Fruit fly (Drosophila melanogaster): ENCODE data around the gene CG14238.

CG14238 gene

dm6 chr3R:26489456-26489855 lies 31.4 kb downstream of the CG14238 start:
- TF ChIP-seq CG8159 (tag; optimal IDR thresholded peaks at IDR 0.05) (peak; percentile 88), Snoo (tag; optimal IDR thresholded peaks at IDR 0.05) (peak; percentile 64), CG12605 (GFP tag; IDR thresholded peaks at IDR 0.05) (peak; percentile 79), CG17806 (tag; optimal IDR thresholded peaks at IDR 0.05) (peak; percentile 87), fd96Ca (GFP tag; IDR thresholded peaks at IDR 0.05) (peak; percentile 69; the same call in 2 of the 3 replicates), CG14655 (GFP tag; optimal IDR thresholded peaks at IDR 0.05) (peak; percentile 81), CG10348 (GFP tag; IDR thresholded peaks at IDR 0.05) (no peak), Pif1A (GFP tag; optimal IDR thresholded peaks at IDR 0.05) (peak; percentile 75), rn (GFP tag; IDR thresholded peaks at IDR 0.05) (peak; percentile 62; the same call in 1 of the 2 replicates), CG4496 (GFP tag; IDR thresholded peaks at IDR 0.05) (peak; percentile 82), CG15710 (tag; optimal IDR thresholded peaks at IDR 0.05) (peak; percentile 82), CG32121 (GFP tag; IDR thresholded peaks at IDR 0.05) (peak; percentile 60), CG13204 (GFP tag; optimal IDR thresholded peaks at IDR 0.05) (peak; percentile 65), EcR (GFP tag; optimal IDR thresholded peaks at IDR 0.05) (peak; percentile 22), D1 (tag; optimal IDR thresholded peaks at IDR 0.05) (peak; percentile 46), Pif1B (GFP tag; optimal IDR thresholded peaks at IDR 0.05) (peak; percentile 60), Ets98B (GFP tag; IDR thresholded peaks at IDR 0.05) (peak; percentile 73), gl (tag; optimal IDR thresholded peaks at IDR 0.05) (peak; percentile 73), CG8301 (tag; optimal IDR thresholded peaks at IDR 0.05) (peak; percentile 81), CG34367 (tag; optimal IDR thresholded peaks at IDR 0.05) (peak; percentile 81), CG9948 (tag; optimal IDR thresholded peaks at IDR 0.05) (peak; percentile 82)

- TF ChIP-seq CG17806 (tag; optimal IDR thresholded peaks at IDR 0.05) (peak; percentile 49), CG12605 (GFP tag; IDR thresholded peaks at IDR 0.05) (peak; percentile 37; the same call in 1 of the 2 replicates), CG9948 (tag; optimal IDR thresholded peaks at IDR 0.05) (peak; percentile 31), Ets98B (GFP tag; IDR thresholded peaks at IDR 0.05) (0 out of 2 replicates have a peak, but pooled peaks have one; percentile 10), CG8301 (tag; optimal IDR thresholded peaks at IDR 0.05) (peak; percentile 41), EcR (GFP tag; optimal IDR thresholded peaks at IDR 0.05) (no peak), CG10348 (GFP tag; IDR thresholded peaks at IDR 0.05) (no peak), Pif1A (GFP tag; optimal IDR thresholded peaks at IDR 0.05) (peak; percentile 12), CG8159 (tag; optimal IDR thresholded peaks at IDR 0.05) (peak; percentile 61), fd96Ca (GFP tag; IDR thresholded peaks at IDR 0.05) (no peak), CG14655 (GFP tag; optimal IDR thresholded peaks at IDR 0.05) (peak; percentile 43), CG15710 (tag; optimal IDR thresholded peaks at IDR 0.05) (peak; percentile 38), Snoo (tag; optimal IDR thresholded peaks at IDR 0.05) (no peak), CG4496 (GFP tag; IDR thresholded peaks at IDR 0.05) (peak; percentile 52; the same call in 1 of the 3 replicates)
Observed at dm6 chr3R:26494247-26494646, 36.2 kb downstream of the CG14238 start.

dm6 chr3R:26496356-26496755 lies 38.3 kb downstream of the CG14238 start:
- TF ChIP-seq Pif1A (GFP tag; optimal IDR thresholded peaks at IDR 0.05) (no peak), CG32121 (GFP tag; IDR thresholded peaks at IDR 0.05) (peak; percentile 88), Ets98B (GFP tag; IDR thresholded peaks at IDR 0.05) (peak; percentile 81), CG14655 (GFP tag; optimal IDR thresholded peaks at IDR 0.05) (peak; percentile 81), EcR (GFP tag; optimal IDR thresholded peaks at IDR 0.05) (peak; percentile 24), Pif1B (GFP tag; optimal IDR thresholded peaks at IDR 0.05) (no peak), CG9948 (tag; optimal IDR thresholded peaks at IDR 0.05) (peak; percentile 42), Snoo (tag; optimal IDR thresholded peaks at IDR 0.05) (no peak), CG4496 (GFP tag; IDR thresholded peaks at IDR 0.05) (peak; percentile 91), CG12605 (GFP tag; IDR thresholded peaks at IDR 0.05) (peak; percentile 75), rn (GFP tag; IDR thresholded peaks at IDR 0.05) (peak; percentile 62), CG17806 (tag; optimal IDR thresholded peaks at IDR 0.05) (peak; percentile 62), CG10348 (GFP tag; IDR thresholded peaks at IDR 0.05) (0 out of 2 replicates have a peak, but pooled peaks have one; percentile 34), CG8159 (tag; optimal IDR thresholded peaks at IDR 0.05) (peak; percentile 69), CG13204 (GFP tag; optimal IDR thresholded peaks at IDR 0.05) (peak; percentile 32), CG15710 (tag; optimal IDR thresholded peaks at IDR 0.05) (peak; percentile 33), gl (tag; optimal IDR thresholded peaks at IDR 0.05) (no peak), D1 (tag; optimal IDR thresholded peaks at IDR 0.05) (no peak), fd96Ca (GFP tag; IDR thresholded peaks at IDR 0.05) (peak; percentile 82), CG8301 (tag; optimal IDR thresholded peaks at IDR 0.05) (peak; percentile 82), CG34367 (tag; optimal IDR thresholded peaks at IDR 0.05) (no peak)

- no peak for TF ChIP-seq D1 (tag; optimal IDR thresholded peaks at IDR 0.05)
- TF ChIP-seq CG9948 (tag; optimal IDR thresholded peaks at IDR 0.05): peak; percentile 68
- TF ChIP-seq CG34367 (tag; optimal IDR thresholded peaks at IDR 0.05): peak; percentile 57
- TF ChIP-seq Pif1B (GFP tag; optimal IDR thresholded peaks at IDR 0.05): peak; percentile 37
- TF ChIP-seq EcR (GFP tag; optimal IDR thresholded peaks at IDR 0.05): no peak
- TF ChIP-seq gl (tag; optimal IDR thresholded peaks at IDR 0.05): peak; percentile 54
- TF ChIP-seq CG8301 (tag; optimal IDR thresholded peaks at IDR 0.05): peak; percentile 35
- peak; percentile 76 for TF ChIP-seq CG15710 (tag; optimal IDR thresholded peaks at IDR 0.05)
- TF ChIP-seq CG10348 (GFP tag; IDR thresholded peaks at IDR 0.05): no peak
- TF ChIP-seq CG12605 (GFP tag; IDR thresholded peaks at IDR 0.05): no peak
- peak; percentile 43; the same call in 1 of the 3 replicates for TF ChIP-seq CG4496 (GFP tag; IDR thresholded peaks at IDR 0.05)
- no peak for TF ChIP-seq fd96Ca (GFP tag; IDR thresholded peaks at IDR 0.05)
- TF ChIP-seq Pif1A (GFP tag; optimal IDR thresholded peaks at IDR 0.05): peak; percentile 61
- TF ChIP-seq Ets98B (GFP tag; IDR thresholded peaks at IDR 0.05): no peak
- TF ChIP-seq CG13204 (GFP tag; optimal IDR thresholded peaks at IDR 0.05): peak; percentile 65
- TF ChIP-seq Snoo (tag; optimal IDR thresholded peaks at IDR 0.05): peak; percentile 61
- TF ChIP-seq CG8159 (tag; optimal IDR thresholded peaks at IDR 0.05): peak; percentile 81
- TF ChIP-seq CG17806 (tag; optimal IDR thresholded peaks at IDR 0.05): peak; percentile 58
- no peak for TF ChIP-seq CG32121 (GFP tag; IDR thresholded peaks at IDR 0.05)
- TF ChIP-seq rn (GFP tag; IDR thresholded peaks at IDR 0.05): no peak
- TF ChIP-seq CG14655 (GFP tag; optimal IDR thresholded peaks at IDR 0.05): peak; percentile 38
Observed at dm6 chr3R:26499136-26499535, 41.1 kb downstream of the CG14238 start.

dm6 chr3R:26500355-26500754 lies 42.3 kb downstream of the CG14238 start:
- TF ChIP-seq CG15710 (tag; optimal IDR thresholded peaks at IDR 0.05) (peak; percentile 36), CG12605 (GFP tag; IDR thresholded peaks at IDR 0.05) (no peak), Pif1A (GFP tag; optimal IDR thresholded peaks at IDR 0.05) (peak; percentile 62), CG8159 (tag; optimal IDR thresholded peaks at IDR 0.05) (peak; percentile 58), Pif1B (GFP tag; optimal IDR thresholded peaks at IDR 0.05) (peak; percentile 13), Snoo (tag; optimal IDR thresholded peaks at IDR 0.05) (no peak), D1 (tag; optimal IDR thresholded peaks at IDR 0.05) (no peak), CG4496 (GFP tag; IDR thresholded peaks at IDR 0.05) (peak; percentile 72; the same call in 2 of the 3 replicates), CG13204 (GFP tag; optimal IDR thresholded peaks at IDR 0.05) (no peak), CG8301 (tag; optimal IDR thresholded peaks at IDR 0.05) (peak; percentile 68), Ets98B (GFP tag; IDR thresholded peaks at IDR 0.05) (peak; percentile 32; the same call in 1 of the 2 replicates), CG17806 (tag; optimal IDR thresholded peaks at IDR 0.05) (peak; percentile 59), CG34367 (tag; optimal IDR thresholded peaks at IDR 0.05) (peak; percentile 23), CG32121 (GFP tag; IDR thresholded peaks at IDR 0.05) (peak; percentile 62), fd96Ca (GFP tag; IDR thresholded peaks at IDR 0.05) (peak; percentile 70; the same call in 2 of the 3 replicates), CG10348 (GFP tag; IDR thresholded peaks at IDR 0.05) (no peak), CG14655 (GFP tag; optimal IDR thresholded peaks at IDR 0.05) (peak; percentile 75), gl (tag; optimal IDR thresholded peaks at IDR 0.05) (peak; percentile 3), EcR (GFP tag; optimal IDR thresholded peaks at IDR 0.05) (no peak), rn (GFP tag; IDR thresholded peaks at IDR 0.05) (peak; percentile 23; the same call in 1 of the 2 replicates), CG9948 (tag; optimal IDR thresholded peaks at IDR 0.05) (peak; percentile 60)

Measured in whole organism, pupa.